Fruit fly (Drosophila melanogaster) whole organism, embryonic: ENCODE measurements around the gene CG15773.

Experiments used
- Abd-B ChIP-seq: fragments of 200-800 bp; sonication (Bioruptor generic); optimal IDR thresholded peaks from 2 replicates; lab custom pipeline; 2018; ENCODE audit warnings: missing biosample characterization, mild to moderate bottlenecking, missing genetic modification characterization, moderate library complexity
- Atf-2 ChIP-seq: fragments of 200-800 bp; sonication (Bioruptor generic); optimal IDR thresholded peaks from 2 replicates; lab custom pipeline; 2016; ENCODE audit warnings: missing biosample characterization, missing genetic modification characterization
- CG10366 ChIP-seq: fragments of 200-800 bp; sonication (Bioruptor generic); IDR thresholded peaks from 2 replicates; pipeline ENCODE4 v1.3.6; 2022; ENCODE audit warnings: missing biosample characterization, missing genetic modification characterization
- CG11247 ChIP-seq: fragments of 200-800 bp; sonication (Bioruptor generic); IDR thresholded peaks from 2 replicates; pipeline ENCODE4 v1.3.6; 2022; ENCODE audit warnings: missing biosample characterization, missing genetic modification characterization
- CG12071 ChIP-seq: fragments of 200-800 bp; sonication (Bioruptor generic); optimal IDR thresholded peaks from 3 replicates; lab custom pipeline; 2018; ENCODE audit warnings: missing biosample characterization, mild to moderate bottlenecking, missing genetic modification characterization
- CG1603 ChIP-seq: fragments of 200-800 bp; sonication (Bioruptor generic); optimal IDR thresholded peaks from 2 replicates; lab custom pipeline; 2019; ENCODE audit warnings: missing biosample characterization, mild to moderate bottlenecking, missing genetic modification characterization, moderate library complexity
- CG17186 ChIP-seq: fragments of 200-800 bp; sonication (Bioruptor generic); optimal IDR thresholded peaks from 3 replicates; lab custom pipeline; 2017; ENCODE audit warnings: missing biosample characterization, missing genetic modification reagents, missing genetic modification characterization
- CG18619 ChIP-seq: fragments of 200-800 bp; sonication (Bioruptor generic); optimal IDR thresholded peaks from 3 replicates; lab custom pipeline; 2017; ENCODE audit warnings: missing biosample characterization, mild to moderate bottlenecking, missing genetic modification characterization
- CG2120 ChIP-seq: fragments of 200-800 bp; sonication (Bioruptor generic); optimal IDR thresholded peaks from 3 replicates; lab custom pipeline; 2016; ENCODE audit warnings: missing biosample characterization, missing genetic modification characterization
- CG2712 ChIP-seq: fragments of 200-800 bp; optimal IDR thresholded peaks from 3 replicates; lab custom pipeline; 2019; ENCODE audit warnings: missing biosample characterization, mild to moderate bottlenecking, missing genetic modification characterization, moderate library complexity
- CG30020 ChIP-seq: fragments of 200-800 bp; optimal IDR thresholded peaks from 2 replicates; lab custom pipeline; 2019; ENCODE audit warnings: missing biosample characterization, mild to moderate bottlenecking, missing genetic modification characterization, moderate library complexity
- CG4282 ChIP-seq: fragments of 200-800 bp; sonication (Bioruptor generic); optimal IDR thresholded peaks from 2 replicates; lab custom pipeline; 2016; ENCODE audit warnings: missing biosample characterization, missing genetic modification characterization
- CG4360 ChIP-seq: fragments of 200-800 bp; sonication (Bioruptor generic); IDR thresholded peaks from 2 replicates; pipeline ENCODE4 v1.3.6; 2022; ENCODE audit warnings: missing biosample characterization, missing genetic modification characterization
- CG4424 ChIP-seq: fragments of 200-800 bp; sonication (Bioruptor generic); optimal IDR thresholded peaks from 3 replicates; lab custom pipeline; 2016; ENCODE audit warnings: missing biosample characterization, missing genetic modification characterization
- CG4617 ChIP-seq: fragments of 200-800 bp; sonication (Bioruptor generic); optimal IDR thresholded peaks from 3 replicates; lab custom pipeline; 2016; ENCODE audit warnings: missing biosample characterization, missing genetic modification characterization, borderline replicate concordance
- CG6791 ChIP-seq: fragments of 200-800 bp; sonication (Bioruptor generic); IDR thresholded peaks from 3 replicates; pipeline ENCODE4 v1.3.6; 2022; ENCODE audit warnings: missing biosample characterization, missing genetic modification characterization; ENCODE audit not compliant: partially characterized antibody
- CG7963 ChIP-seq: fragments of 200-800 bp; sonication (Bioruptor generic); IDR thresholded peaks from 3 replicates; pipeline ENCODE4 v1.3.6; 2022; ENCODE audit warnings: missing biosample characterization, missing genetic modification characterization; ENCODE audit not compliant: partially characterized antibody
- CG8944 ChIP-seq: fragments of 200-800 bp; sonication (Bioruptor generic); optimal IDR thresholded peaks from 3 replicates; lab custom pipeline; 2016; ENCODE audit warnings: missing biosample characterization, missing genetic modification characterization
- CG9817 ChIP-seq: fragments of 200-800 bp; sonication (Bioruptor generic); optimal IDR thresholded peaks from 2 replicates; lab custom pipeline; 2018; ENCODE audit warnings: missing biosample characterization, mild to moderate bottlenecking, missing genetic modification characterization, moderate library complexity
- CG9932 ChIP-seq: fragments of 200-800 bp; sonication (Bioruptor generic); IDR thresholded peaks from 2 replicates; pipeline ENCODE4 v1.3.6; 2022; ENCODE audit warnings: missing biosample characterization, missing genetic modification characterization
- CTCF ChIP-seq: fragments of 200-800 bp; sonication (Bioruptor generic); optimal IDR thresholded peaks from 2 replicates; lab custom pipeline; 2017; ENCODE audit warnings: missing biosample characterization, mild to moderate bottlenecking, missing genetic modification characterization, moderate library complexity
- Dfd ChIP-seq, 2 experiments: fragments of >200 bp; optimal IDR thresholded peaks; 2 replicates each; lab custom pipeline; 2017; ENCODE audit warnings: missing biosample characterization in 2 of 2, missing genetic modification characterization in 2 of 2
- E2f2 ChIP-seq: fragments of 200-800 bp; sonication (Bioruptor generic); IDR thresholded peaks from 2 replicates; pipeline ENCODE4 v1.3.6; 2022; ENCODE audit warnings: missing biosample characterization, missing genetic modification characterization
- Ets65A ChIP-seq: fragments of 200-800 bp; sonication (Bioruptor generic); peaks from one replicate; lab custom pipeline; 2016; ENCODE audit warnings: missing biosample characterization, missing genetic modification characterization
- HLH3B ChIP-seq: fragments of 200-800 bp; sonication (Bioruptor generic); IDR thresholded peaks from 2 replicates; pipeline ENCODE4 v1.3.6; 2022; ENCODE audit warnings: missing biosample characterization, missing genetic modification characterization
- HLHmδ ChIP-seq: fragments of 200-800 bp; sonication (Bioruptor generic); optimal IDR thresholded peaks from 2 replicates; lab custom pipeline; 2018; ENCODE audit warnings: missing biosample characterization, mild to moderate bottlenecking, missing genetic modification characterization, moderate library complexity
- Hey ChIP-seq: fragments of 200-800 bp; sonication (Bioruptor generic); optimal IDR thresholded peaks from 3 replicates; lab custom pipeline; 2018; ENCODE audit warnings: missing biosample characterization, mild to moderate bottlenecking, missing genetic modification characterization
- Rfx ChIP-seq: fragments of 200-800 bp; sonication (Bioruptor generic); IDR thresholded peaks from 2 replicates; pipeline ENCODE4 v1.3.6; 2022; ENCODE audit warnings: missing biosample characterization, missing genetic modification characterization
- Sox102F ChIP-seq: fragments of 200-800 bp; sonication (Bioruptor generic); optimal IDR thresholded peaks from 2 replicates; lab custom pipeline; 2018; ENCODE audit warnings: missing biosample characterization, mild to moderate bottlenecking, missing genetic modification characterization, moderate library complexity
- Sry-δ ChIP-seq: fragments of 200-800 bp; sonication (Bioruptor generic); optimal IDR thresholded peaks from 2 replicates; lab custom pipeline; 2016; ENCODE audit warnings: missing biosample characterization, missing genetic modification characterization
- ci ChIP-seq: fragments of 200-800 bp; sonication (Bioruptor generic); IDR thresholded peaks from 3 replicates; pipeline ENCODE4 v1.3.6; 2022; ENCODE audit warnings: missing biosample characterization, missing genetic modification characterization
- danr ChIP-seq: fragments of 200-800 bp; sonication (Bioruptor generic); IDR thresholded peaks from 2 replicates; pipeline ENCODE4 v1.3.6; 2022; ENCODE audit warnings: missing biosample characterization, missing genetic modification characterization
- dpn ChIP-seq, 2 experiments: fragments of 200-800 bp; sonication (Bioruptor generic); optimal IDR thresholded peaks; 3 replicates each; lab custom pipeline; 2016; ENCODE audit warnings: missing biosample characterization in 2 of 2, missing genetic modification characterization in 2 of 2
- grau ChIP-seq: fragments of 200-800 bp; optimal IDR thresholded peaks from 3 replicates; lab custom pipeline; 2019; ENCODE audit warnings: missing biosample characterization, mild to moderate bottlenecking, missing genetic modification characterization, moderate library complexity
- grn ChIP-seq: fragments of 200-800 bp; sonication (Bioruptor generic); optimal IDR thresholded peaks from 3 replicates; lab custom pipeline; 2017; ENCODE audit warnings: missing biosample characterization, missing genetic modification characterization
- ham ChIP-seq: fragments of 200-800 bp; sonication (Bioruptor generic); IDR thresholded peaks from 2 replicates; pipeline ENCODE4 v1.3.6; 2022; ENCODE audit warnings: missing biosample characterization, missing genetic modification characterization
- inv ChIP-seq: fragments of 200-800 bp; sonication (Bioruptor generic); IDR thresholded peaks from 2 replicates; pipeline ENCODE4 v1.3.6; 2022; ENCODE audit warnings: missing biosample characterization, missing genetic modification characterization; ENCODE audit not compliant: partially characterized antibody
- klu ChIP-seq: fragments of 200-800 bp; sonication (Bioruptor generic); IDR thresholded peaks from 2 replicates; pipeline ENCODE4 v1.3.6; 2022; ENCODE audit warnings: missing biosample characterization, missing genetic modification characterization
- mam ChIP-seq: fragments of 200-800 bp; sonication (Bioruptor generic); optimal IDR thresholded peaks from 3 replicates; lab custom pipeline; 2016; ENCODE audit warnings: missing biosample characterization, missing genetic modification characterization
- mld ChIP-seq: fragments of 200-800 bp; sonication (Bioruptor generic); IDR thresholded peaks from 3 replicates; pipeline ENCODE4 v1.3.6; 2022; ENCODE audit warnings: missing biosample characterization, missing genetic modification characterization; ENCODE audit not compliant: partially characterized antibody
- nerfin-2 ChIP-seq: fragments of 200-800 bp; sonication (Bioruptor generic); IDR thresholded peaks from 2 replicates; pipeline ENCODE4 v1.3.6; 2022; ENCODE audit warnings: missing biosample characterization, missing genetic modification characterization; ENCODE audit not compliant: partially characterized antibody
- nmo ChIP-seq: fragments of 200-800 bp; sonication (Bioruptor generic); optimal IDR thresholded peaks from 2 replicates; lab custom pipeline; 2018; ENCODE audit warnings: missing biosample characterization, mild to moderate bottlenecking, missing genetic modification characterization, moderate library complexity
- sens ChIP-seq: fragments of 200-800 bp; sonication (Bioruptor generic); peaks from one replicate; lab custom pipeline; 2016; ENCODE audit warnings: missing biosample characterization, missing genetic modification characterization
- sisA ChIP-seq: fragments of 200-800 bp; sonication (Bioruptor generic); IDR thresholded peaks from 2 replicates; pipeline ENCODE4 v1.3.6; 2022; ENCODE audit warnings: missing biosample characterization, missing genetic modification characterization
- sna ChIP-seq: fragments of 200-800 bp; sonication (Bioruptor generic); IDR thresholded peaks from 2 replicates; pipeline ENCODE4 v1.3.6; 2022; ENCODE audit warnings: missing biosample characterization, missing genetic modification characterization; ENCODE audit not compliant: partially characterized antibody
- tll ChIP-seq, 2 experiments: fragments of 200-800 bp in 1 of 2; fragments of >200 bp in 1 of 2; sonication (Bioruptor generic) in 1 of 2; optimal IDR thresholded peaks; 2 replicates each; lab custom pipeline; 2017 to 2019; ENCODE audit warnings: missing biosample characterization in 2 of 2, missing genetic modification characterization in 2 of 2, mild to moderate bottlenecking in 1 of 2, moderate library complexity in 1 of 2
- toy ChIP-seq: fragments of 200-800 bp; sonication (Bioruptor generic); IDR thresholded peaks from 2 replicates; pipeline ENCODE4 v1.3.6; 2022; ENCODE audit warnings: missing biosample characterization, missing genetic modification characterization
- unc-4 ChIP-seq: fragments of 200-800 bp; sonication (Bioruptor generic); IDR thresholded peaks from 2 replicates; pipeline ENCODE4 v1.3.6; 2022; ENCODE audit warnings: missing biosample characterization, missing genetic modification characterization; ENCODE audit not compliant: partially characterized antibody
- zen2 ChIP-seq: fragments of 200-800 bp; sonication (Bioruptor generic); IDR thresholded peaks from 3 replicates; pipeline ENCODE4 v1.3.6; 2022; ENCODE audit warnings: missing biosample characterization, missing genetic modification characterization; ENCODE audit not compliant: partially characterized antibody

CG15773 gene

DNA sequence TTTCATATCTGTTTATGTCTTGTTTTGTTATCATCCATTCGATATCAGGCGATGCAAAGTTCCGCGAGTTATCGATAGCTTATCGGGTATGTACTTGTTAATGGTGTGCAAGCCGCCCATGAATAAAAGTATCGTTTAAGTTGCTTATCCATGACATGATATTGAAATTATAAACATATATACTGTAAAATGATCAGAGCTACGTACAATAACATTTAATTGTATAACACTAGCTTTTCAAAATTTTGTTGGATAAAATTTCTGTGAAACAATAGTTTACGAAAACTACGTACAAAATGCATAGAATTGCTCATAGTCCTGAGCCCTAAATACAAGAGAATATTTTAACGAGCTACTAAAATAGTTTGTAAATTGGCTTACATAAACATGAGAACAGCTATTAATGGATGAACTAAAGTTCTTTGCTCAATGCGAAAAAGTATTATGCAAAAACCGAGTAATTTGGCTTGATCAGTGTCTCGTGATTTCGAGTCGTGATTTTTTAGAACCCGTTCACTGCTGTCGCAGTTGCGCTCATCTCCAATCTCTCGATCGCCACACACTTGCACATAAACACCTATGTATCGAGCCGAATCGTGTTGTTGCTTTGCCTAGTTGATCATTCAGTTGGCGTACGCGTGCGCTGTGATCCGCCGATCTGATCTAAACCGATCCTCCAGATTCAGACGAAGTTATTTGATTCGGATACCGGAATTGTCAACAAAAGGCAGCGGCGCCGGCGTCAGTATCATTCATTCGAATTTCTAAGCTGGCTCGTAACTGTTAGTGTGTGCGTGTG lies 42.9 kb upstream of the CG15773 start, which contains the start of the genes PGAP1 and cv (continued):
- peak; percentile 76 for TF ChIP-seq zen2 (GFP tag; lab: Robert Waterston, UW)
- TF ChIP-seq CG18619 (GFP tag; lab: Kevin White, UChicago), result no peak
- peak; percentile 72 for TF ChIP-seq unc-4
- peak; percentile 6 for TF ChIP-seq CG30020 (tag; lab: Kevin White, UChicago)
- TF ChIP-seq CG4617 (GFP tag; lab: Kevin White, UChicago), result peak; percentile 26
- TF ChIP-seq dpn (GFP tag; optimal IDR thresholded peaks at IDR 0.05; lab: Kevin White, UChicago), result peak; percentile 33 to 46
- TF ChIP-seq CG7963 (GFP tag; lab: Robert Waterston, UW), result peak; percentile 65
- no peak for TF ChIP-seq danr (GFP tag; lab: Robert Waterston, UW)
- TF ChIP-seq CG2120 (GFP tag; lab: Kevin White, UChicago), result peak; percentile 63
- TF ChIP-seq inv (GFP tag; lab: Robert Waterston, UW), result peak; percentile 72
- TF ChIP-seq CG8944 (GFP tag; lab: Kevin White, UChicago), result peak; percentile 3
- peak; percentile 87 for TF ChIP-seq grn (GFP tag; lab: Kevin White, UChicago)
- TF ChIP-seq Rfx (GFP tag; lab: Robert Waterston, UW), result peak; percentile 42
- TF ChIP-seq sna (GFP tag; lab: Robert Waterston, UW), result peak; percentile 58; the same call in 1 of the 2 replicates
- TF ChIP-seq Ets65A (GFP tag; lab: Kevin White, UChicago), result peak; percentile 75
- TF ChIP-seq tll (GFP tag; optimal IDR thresholded peaks at IDR 0.05; lab: Kevin White, UChicago), result peak; percentile 22 to 29
- no peak for TF ChIP-seq HLHmδ (GFP tag; lab: Kevin White, UChicago)
- TF ChIP-seq CG10366 (GFP tag; lab: Robert Waterston, UW), result no peak
- no peak for TF ChIP-seq CG11247 (GFP tag; lab: Robert Waterston, UW)
- peak; percentile 63 for TF ChIP-seq CG9932 (GFP tag; lab: Robert Waterston, UW)
- peak; percentile 87 for TF ChIP-seq sens
- peak; percentile 47 for TF ChIP-seq grau
- peak; percentile 81 for TF ChIP-seq Sry-δ (GFP tag; lab: Kevin White, UChicago)
- TF ChIP-seq nmo, result peak; percentile 45
- no peak for TF ChIP-seq Dfd (GFP tag; optimal IDR thresholded peaks at IDR 0.05; lab: Kevin White, UChicago)
- TF ChIP-seq Sox102F (GFP tag; lab: Kevin White, UChicago), result peak; percentile 14
- TF ChIP-seq CG6791, result peak; percentile 84
- TF ChIP-seq mld (GFP tag; lab: Robert Waterston, UW), result 0 out of 3 replicates have a peak, but pooled peaks have one; percentile 37
- no peak for TF ChIP-seq toy (GFP tag; lab: Robert Waterston, UW)
- TF ChIP-seq CG4360 (GFP tag; lab: Robert Waterston, UW), result no peak
- TF ChIP-seq CG9817, result peak; percentile 8
- peak; percentile 47 for TF ChIP-seq CG2712 (tag; lab: Kevin White, UChicago)
- peak; percentile 48; the same call in 1 of the 2 replicates for TF ChIP-seq nerfin-2 (GFP tag; lab: Robert Waterston, UW)
- TF ChIP-seq CG4424 (GFP tag; lab: Kevin White, UChicago), result no peak
- no peak for TF ChIP-seq CG1603 (tag; lab: Kevin White, UChicago)
- TF ChIP-seq klu (GFP tag; lab: Robert Waterston, UW), result no peak
- TF ChIP-seq CTCF, result no peak
- TF ChIP-seq Hey (tag; lab: Kevin White, UChicago), result no peak
- TF ChIP-seq HLH3B (GFP tag; lab: Robert Waterston, UW), result no peak
- peak; percentile 11; the same call in 1 of the 3 replicates for TF ChIP-seq ci (GFP tag; lab: Robert Waterston, UW)
- no peak for TF ChIP-seq ham
- no peak for TF ChIP-seq sisA (GFP tag; lab: Robert Waterston, UW)
- TF ChIP-seq CG4282 (GFP tag; lab: Kevin White, UChicago), result no peak
- peak; percentile 18 for TF ChIP-seq Atf-2
- TF ChIP-seq CG17186 (GFP tag; lab: Kevin White, UChicago), result no peak
- TF ChIP-seq mam (GFP tag; lab: Kevin White, UChicago), result peak; percentile 16
- TF ChIP-seq E2f2, result 0 out of 2 replicates have a peak, but pooled peaks have one; percentile 9
- no peak for TF ChIP-seq CG12071 (GFP tag; lab: Kevin White, UChicago)
- no peak for TF ChIP-seq Abd-B (GFP tag; lab: Kevin White, UChicago)
